Fruit fly (Drosophila melanogaster) whole organism, embryonic: Measurements from ENCODE around the gene SclB.
A peak's percentile ranks its signal among the peaks of the same experiment; 100 is the strongest.

Source experiments
- BtbVII ChIP-seq: fragments of 200-800 bp; sonication (Bioruptor generic); optimal IDR thresholded peaks from 3 replicates; lab custom pipeline; 2017; ENCODE audit warnings: missing biosample characterization, mild to moderate bottlenecking, missing genetic modification characterization
- Bteb2 ChIP-seq: fragments of 200-800 bp; sonication (Bioruptor generic); optimal IDR thresholded peaks from 2 replicates; lab custom pipeline; 2016; ENCODE audit warnings: missing biosample characterization, missing genetic modification characterization
- CG10147 ChIP-seq: fragments of 200-800 bp; sonication (Bioruptor generic); optimal IDR thresholded peaks from 2 replicates; lab custom pipeline; 2019; ENCODE audit warnings: missing biosample characterization, mild to moderate bottlenecking, missing genetic modification characterization, moderate library complexity
- CG10654 ChIP-seq: fragments of 200-800 bp; sonication (Bioruptor generic); optimal IDR thresholded peaks from 2 replicates; lab custom pipeline; 2016; ENCODE audit warnings: missing biosample characterization, missing genetic modification characterization
- CG11723 ChIP-seq: fragments of 200-800 bp; sonication (Bioruptor generic); optimal IDR thresholded peaks from 2 replicates; lab custom pipeline; 2017; ENCODE audit warnings: missing biosample characterization, mild to moderate bottlenecking, missing genetic modification characterization
- CG1233 ChIP-seq: fragments of 200-800 bp; sonication (Bioruptor generic); optimal IDR thresholded peaks from 4 replicates; lab custom pipeline; 2018; ENCODE audit warnings: missing biosample characterization, mild to moderate bottlenecking, missing genetic modification characterization
- CG12942 ChIP-seq: fragments of 200-800 bp; sonication (Bioruptor generic); optimal IDR thresholded peaks from 3 replicates; lab custom pipeline; 2016; ENCODE audit warnings: missing biosample characterization, missing genetic modification characterization
- CG13894 ChIP-seq: fragments of 200-800 bp; sonication (Bioruptor generic); optimal IDR thresholded peaks from 3 replicates; lab custom pipeline; 2018; ENCODE audit warnings: missing biosample characterization, mild to moderate bottlenecking, missing genetic modification characterization, moderate library complexity
- CG14860 ChIP-seq: fragments of 200-800 bp; sonication (Bioruptor generic); IDR thresholded peaks from 3 replicates; pipeline ENCODE4 v1.3.6; 2022; ENCODE audit warnings: missing biosample characterization, missing genetic modification characterization; ENCODE audit not compliant: partially characterized antibody
- CG15601 ChIP-seq: fragments of 200-800 bp; sonication (Bioruptor generic); optimal IDR thresholded peaks from 3 replicates; lab custom pipeline; 2019; ENCODE audit warnings: missing biosample characterization, mild to moderate bottlenecking, missing genetic modification characterization, moderate library complexity
- CG16779 ChIP-seq: fragments of 200-800 bp; sonication (Bioruptor generic); IDR thresholded peaks from 2 replicates; pipeline ENCODE4 v1.3.6; 2022; ENCODE audit warnings: missing biosample characterization, missing genetic modification characterization
- CG16863 ChIP-seq: fragments of 200-800 bp; sonication (Bioruptor generic); optimal IDR thresholded peaks from 3 replicates; lab custom pipeline; 2016; ENCODE audit warnings: missing biosample characterization, missing genetic modification characterization
- CG17385 ChIP-seq: fragments of 200-800 bp; sonication (Bioruptor generic); optimal IDR thresholded peaks from 3 replicates; lab custom pipeline; 2018; ENCODE audit warnings: missing biosample characterization, mild to moderate bottlenecking, missing genetic modification characterization
- CG18262 ChIP-seq: fragments of 200-800 bp; optimal IDR thresholded peaks from 3 replicates; lab custom pipeline; 2019; ENCODE audit warnings: missing biosample characterization, mild to moderate bottlenecking, missing genetic modification characterization, moderate library complexity
- CG18599 ChIP-seq: fragments of 200-800 bp; sonication (Bioruptor generic); optimal IDR thresholded peaks from 3 replicates; lab custom pipeline; 2017; ENCODE audit warnings: missing biosample characterization, missing genetic modification characterization, mild to moderate bottlenecking, moderate library complexity, missing genetic modification reagents
- CG2199 ChIP-seq: fragments of 200-800 bp; sonication (Bioruptor generic); IDR thresholded peaks from 3 replicates; pipeline ENCODE4 v1.3.6; 2022; ENCODE audit warnings: missing biosample characterization, missing genetic modification characterization
- CG3065 ChIP-seq: fragments of 200-800 bp; sonication (Bioruptor generic); optimal IDR thresholded peaks from 2 replicates; lab custom pipeline; 2016; ENCODE audit warnings: missing biosample characterization, missing genetic modification characterization
- CG6765 ChIP-seq: fragments of 200-800 bp; sonication (Bioruptor generic); optimal IDR thresholded peaks from 3 replicates; lab custom pipeline; 2017; ENCODE audit warnings: missing biosample characterization, mild to moderate bottlenecking, missing genetic modification characterization
- CG7372 ChIP-seq: fragments of 200-800 bp; sonication (Bioruptor generic); IDR thresholded peaks from 2 replicates; pipeline ENCODE4 v1.3.6; 2022; ENCODE audit warnings: missing biosample characterization, missing genetic modification characterization
- CG8765 ChIP-seq: fragments of 200-800 bp; sonication (Bioruptor generic); IDR thresholded peaks from 2 replicates; pipeline ENCODE4 v1.3.6; 2022; ENCODE audit warnings: missing biosample characterization, missing genetic modification characterization
- Chrac-16 ChIP-seq: fragments of 200-800 bp; sonication (Bioruptor generic); optimal IDR thresholded peaks from 3 replicates; lab custom pipeline; 2016; ENCODE audit warnings: missing biosample characterization, missing genetic modification characterization
- D ChIP-seq, 2 experiments: fragments of 200-800 bp in 1 of 2; fragments of >200 bp in 1 of 2; sonication (Bioruptor generic) in 1 of 2; optimal IDR thresholded peaks; 2 replicates in 1 of 2; 3 replicates in 1 of 2; lab custom pipeline; 2017; ENCODE audit warnings: mild to moderate bottlenecking in 1 of 2, missing biosample characterization in 1 of 2, missing genetic modification characterization in 1 of 2, missing genetic modification reagents in 1 of 2
- D19A ChIP-seq: fragments of 200-800 bp; optimal IDR thresholded peaks from 3 replicates; lab custom pipeline; 2019; ENCODE audit warnings: missing biosample characterization, mild to moderate bottlenecking, missing genetic modification characterization, moderate library complexity
- Dad ChIP-seq: fragments of 200-800 bp; sonication (Bioruptor generic); optimal IDR thresholded peaks from 3 replicates; lab custom pipeline; 2016; ENCODE audit warnings: missing biosample characterization, missing genetic modification characterization
- Deaf1 ChIP-seq: fragments of 200-800 bp; optimal IDR thresholded peaks from 3 replicates; lab custom pipeline; 2019; ENCODE audit warnings: missing biosample characterization, mild to moderate bottlenecking, missing genetic modification characterization, moderate library complexity
- Ets97D ChIP-seq: fragments of 200-800 bp; sonication (Bioruptor generic); optimal IDR thresholded peaks from 3 replicates; lab custom pipeline; 2016; ENCODE audit warnings: missing biosample characterization, missing genetic modification characterization
- Fer2 ChIP-seq: fragments of 200-800 bp; sonication (Bioruptor generic); optimal IDR thresholded peaks from 2 replicates; lab custom pipeline; 2018; ENCODE audit warnings: missing biosample characterization, mild to moderate bottlenecking, missing genetic modification characterization, moderate library complexity
- H15 ChIP-seq: fragments of 200-800 bp; sonication (Bioruptor generic); IDR thresholded peaks from 3 replicates; pipeline ENCODE4 v1.3.6; 2022; ENCODE audit warnings: missing biosample characterization, missing genetic modification characterization
- HLHmδ ChIP-seq: fragments of 200-800 bp; sonication (Bioruptor generic); optimal IDR thresholded peaks from 2 replicates; lab custom pipeline; 2018; ENCODE audit warnings: missing biosample characterization, mild to moderate bottlenecking, missing genetic modification characterization, moderate library complexity
- Lpt ChIP-seq: fragments of >200 bp; optimal IDR thresholded peaks from 2 replicates; lab custom pipeline; 2018; ENCODE audit warnings: missing biosample characterization, missing genetic modification characterization
- NK7.1 ChIP-seq: fragments of 200-800 bp; sonication (Bioruptor generic); optimal IDR thresholded peaks from 3 replicates; lab custom pipeline; 2016; ENCODE audit warnings: missing biosample characterization, missing genetic modification characterization
- Sin3A ChIP-seq: fragments of >200 bp; optimal IDR thresholded peaks from 2 replicates; lab custom pipeline; 2018
- Ssrp ChIP-seq: fragments of 200-800 bp; sonication (Bioruptor generic); optimal IDR thresholded peaks from 2 replicates; lab custom pipeline; 2018; ENCODE audit warnings: missing biosample characterization, mild to moderate bottlenecking, missing genetic modification characterization, moderate library complexity
- ac ChIP-seq: fragments of 200-800 bp; sonication (Bioruptor generic); optimal IDR thresholded peaks from 3 replicates; lab custom pipeline; 2017; ENCODE audit warnings: missing biosample characterization, mild to moderate bottlenecking, missing genetic modification characterization
- aop ChIP-seq: fragments of 200-800 bp; sonication (Bioruptor generic); IDR thresholded peaks from 2 replicates; pipeline ENCODE4 v1.3.6; 2022; ENCODE audit warnings: missing biosample characterization, missing genetic modification characterization
- ato ChIP-seq: fragments of 200-800 bp; sonication (Bioruptor generic); IDR thresholded peaks from 2 replicates; pipeline ENCODE4 v1.3.6; 2022; ENCODE audit warnings: missing biosample characterization, missing genetic modification characterization; ENCODE audit not compliant: partially characterized antibody
- cg ChIP-seq: fragments of 200-800 bp; sonication (Bioruptor generic); optimal IDR thresholded peaks from 3 replicates; lab custom pipeline; 2019; ENCODE audit warnings: missing biosample characterization, mild to moderate bottlenecking, missing genetic modification characterization, moderate library complexity
- crc ChIP-seq: fragments of 200-800 bp; sonication (Bioruptor generic); optimal IDR thresholded peaks from 2 replicates; lab custom pipeline; 2016; ENCODE audit warnings: missing biosample characterization, missing genetic modification characterization
- dmrt11E ChIP-seq: fragments of 200-800 bp; sonication (Bioruptor generic); optimal IDR thresholded peaks from 3 replicates; lab custom pipeline; 2018; ENCODE audit warnings: missing biosample characterization, mild to moderate bottlenecking, missing genetic modification characterization, moderate library complexity
- gce ChIP-seq: fragments of 200-800 bp; sonication (Bioruptor generic); IDR thresholded peaks from 3 replicates; pipeline ENCODE4 v1.3.6; 2022; ENCODE audit warnings: missing biosample characterization, missing genetic modification characterization
- gem ChIP-seq: fragments of 200-800 bp; sonication (Bioruptor generic); optimal IDR thresholded peaks from 2 replicates; lab custom pipeline; 2019; ENCODE audit warnings: missing biosample characterization, mild to moderate bottlenecking, missing genetic modification characterization, moderate library complexity
- mam ChIP-seq: fragments of 200-800 bp; sonication (Bioruptor generic); optimal IDR thresholded peaks from 3 replicates; lab custom pipeline; 2016; ENCODE audit warnings: missing biosample characterization, missing genetic modification characterization
- onecut ChIP-seq: fragments of 200-800 bp; sonication (Bioruptor generic); IDR thresholded peaks from 2 replicates; pipeline ENCODE4 v1.3.6; 2022; ENCODE audit warnings: missing biosample characterization, missing genetic modification characterization
- seq ChIP-seq: fragments of 200-800 bp; sonication (Bioruptor generic); IDR thresholded peaks from 2 replicates; pipeline ENCODE4 v1.3.6; 2022; ENCODE audit warnings: missing biosample characterization, missing genetic modification characterization
- sr ChIP-seq: fragments of 200-800 bp; sonication (Bioruptor generic); IDR thresholded peaks from 3 replicates; pipeline ENCODE4 v1.3.6; 2022; ENCODE audit warnings: missing biosample characterization, missing genetic modification characterization
- tio ChIP-seq: fragments of 200-800 bp; sonication (Bioruptor generic); optimal IDR thresholded peaks from 2 replicates; lab custom pipeline; 2017; ENCODE audit warnings: missing biosample characterization, missing genetic modification characterization, inconsistent platforms
- zen ChIP-seq: fragments of 200-800 bp; sonication (Bioruptor generic); optimal IDR thresholded peaks from 3 replicates; lab custom pipeline; 2018; ENCODE audit warnings: missing biosample characterization, mild to moderate bottlenecking, missing genetic modification characterization, moderate library complexity
- zf30C ChIP-seq: fragments of 200-800 bp; sonication (Bioruptor generic); optimal IDR thresholded peaks from 3 replicates; lab custom pipeline; 2018; ENCODE audit warnings: missing biosample characterization, mild to moderate bottlenecking, missing genetic modification characterization

The SclB gene

dm6 chr2L:16887660-16888573 lies 50.1 kb downstream of the SclB start, which contains the start of the genes osi and tweek (continued):
- TF ChIP-seq CG1233 (no peak), aop (GFP tag; lab: Robert Waterston, UW) (no peak), zen (no peak), CG10654 (GFP tag; lab: Kevin White, UChicago) (peak; percentile 28), Ssrp (tag; lab: Kevin White, UChicago) (no peak), D19A (tag; lab: Kevin White, UChicago) (no peak), CG17385 (GFP tag; lab: Kevin White, UChicago) (peak; percentile 96), dmrt11E (peak; percentile 66), CG15601 (no peak), mam (peak; percentile 63), CG6765 (GFP tag; lab: Kevin White, UChicago) (no peak), Deaf1 (tag; lab: Kevin White, UChicago) (peak; percentile 3), Sin3A (lab: Kevin White, UChicago) (peak; percentile 61), CG2199 (GFP tag; lab: Robert Waterston, UW) (peak; percentile 12; the same call in 1 of the 3 replicates), NK7.1 (GFP tag; lab: Kevin White, UChicago) (no peak), cg (GFP tag; lab: Kevin White, UChicago) (no peak), CG3065 (GFP tag; lab: Kevin White, UChicago) (no peak), CG16779 (0 out of 2 replicates have a peak, but pooled peaks have one; percentile 11), CG7372 (GFP tag; lab: Robert Waterston, UW) (0 out of 2 replicates have a peak, but pooled peaks have one; percentile 9), sr (GFP tag; lab: Robert Waterston, UW) (no peak), H15 (GFP tag; lab: Robert Waterston, UW) (0 out of 3 replicates have a peak, but pooled peaks have one; percentile 11), ato (GFP tag; lab: Robert Waterston, UW) (peak; percentile 76), CG10147 (GFP tag; lab: Kevin White, UChicago) (no peak), ac (GFP tag; lab: Kevin White, UChicago) (no peak), tio (GFP tag; lab: Kevin White, UChicago) (peak; percentile 88), Lpt (no peak), HLHmδ (GFP tag; lab: Kevin White, UChicago) (no peak), onecut (GFP tag; lab: Robert Waterston, UW) (no peak), CG18599 (peak; percentile 48), Bteb2 (GFP tag; lab: Kevin White, UChicago) (peak; percentile 56), gce (no peak), CG11723 (GFP tag; lab: Kevin White, UChicago) (no peak), D (optimal IDR thresholded peaks at IDR 0.05; lab: Kevin White, UChicago) (no peak), D (GFP tag; optimal IDR thresholded peaks at IDR 0.05; lab: Kevin White, UChicago) (peak; percentile 29), zf30C (GFP tag; lab: Kevin White, UChicago) (no peak), Dad (GFP tag; lab: Kevin White, UChicago) (peak; percentile 10), Ets97D (GFP tag; lab: Kevin White, UChicago) (no peak), gem (peak; percentile 83), CG18262 (tag; lab: Kevin White, UChicago) (no peak), BtbVII (GFP tag; lab: Kevin White, UChicago) (no peak), crc (peak; percentile 21), CG12942 (peak; percentile 67), Fer2 (tag; lab: Kevin White, UChicago) (peak; percentile 0), seq (GFP tag; lab: Robert Waterston, UW) (no peak), CG14860 (peak; percentile 67; the same call in 2 of the 3 replicates), CG16863 (peak; percentile 26), Chrac-16 (peak; percentile 74), CG13894 (tag; lab: Kevin White, UChicago) (no peak), CG8765 (GFP tag; lab: Robert Waterston, UW) (no peak)
